Fruit fly (Drosophila melanogaster): ENCODE results near the gene CG42450.

The CG42450 gene

DNA sequence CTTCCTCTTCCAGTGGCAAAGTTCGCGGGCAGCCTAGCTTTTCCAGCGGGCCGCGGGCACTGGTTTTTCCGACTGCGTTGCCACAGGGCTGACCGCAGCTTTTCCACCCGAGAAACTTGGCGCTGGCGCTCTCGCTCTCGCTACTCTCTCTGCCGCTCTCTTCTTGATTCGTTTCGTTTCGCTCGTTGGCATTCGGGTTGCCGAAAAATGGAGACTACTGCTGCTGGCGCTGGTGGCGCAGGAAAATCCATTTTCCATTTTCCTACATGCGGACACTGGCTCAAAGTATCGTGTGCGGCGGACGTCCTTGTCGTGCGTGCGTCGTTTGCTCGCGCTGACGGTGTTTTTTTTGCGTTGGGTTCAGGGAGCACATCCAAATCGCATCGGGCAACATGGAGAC lies at the start of gene CG42450 (continued):
- no peak for TF ChIP-seq Vsx1 (GFP tag; optimal IDR thresholded peaks at IDR 0.05)
- TF ChIP-seq ato (GFP tag; IDR thresholded peaks at IDR 0.05; ENCODE audit: partially characterized antibody), result no peak
- TF ChIP-seq CG4617 (GFP tag; optimal IDR thresholded peaks at IDR 0.05; ENCODE audit: borderline replicate concordance), result no peak
- TF ChIP-seq Mad (GFP tag; optimal IDR thresholded peaks at IDR 0.05), result no peak
- no peak for TF ChIP-seq HLHmδ (GFP tag; optimal IDR thresholded peaks at IDR 0.05)
- no peak for TF ChIP-seq Side (GFP tag; optimal IDR thresholded peaks at IDR 0.05)
- TF ChIP-seq HLH3B (GFP tag; IDR thresholded peaks at IDR 0.05), result no peak
- no peak for TF ChIP-seq CG10147 (GFP tag; optimal IDR thresholded peaks at IDR 0.05)
- TF ChIP-seq ase (GFP tag; IDR thresholded peaks at IDR 0.05), result no peak
- no peak for TF ChIP-seq dmrt11E (tag; optimal IDR thresholded peaks at IDR 0.05)
- no peak for TF ChIP-seq bigmax (GFP tag; optimal IDR thresholded peaks at IDR 0.05)
- no peak for TF ChIP-seq sqz (GFP tag; optimal IDR thresholded peaks at IDR 0.05)
- no peak for TF ChIP-seq dm (GFP tag; optimal IDR thresholded peaks at IDR 0.05)
- no peak for TF ChIP-seq Fer3 (tag; optimal IDR thresholded peaks at IDR 0.05)
- peak; percentile 47 for TF ChIP-seq unc-4 (GFP tag; IDR thresholded peaks at IDR 0.05; ENCODE audit: partially characterized antibody)
- peak; percentile 6 for TF ChIP-seq CG17385 (GFP tag; optimal IDR thresholded peaks at IDR 0.05)
- TF ChIP-seq Ravus (GFP tag; IDR thresholded peaks at IDR 0.05), result no peak
- TF ChIP-seq CG43689 (GFP tag; IDR thresholded peaks at IDR 0.05), result no peak
- no peak for TF ChIP-seq jing (GFP tag; optimal IDR thresholded peaks at IDR 0.05)
- no peak for TF ChIP-seq ind (GFP tag; optimal IDR thresholded peaks at IDR 0.05)
- TF ChIP-seq Aef1 (GFP tag; IDR thresholded peaks at IDR 0.05), result no peak
- TF ChIP-seq chm (GFP tag; IDR thresholded peaks at IDR 0.05), result no peak

DNA sequence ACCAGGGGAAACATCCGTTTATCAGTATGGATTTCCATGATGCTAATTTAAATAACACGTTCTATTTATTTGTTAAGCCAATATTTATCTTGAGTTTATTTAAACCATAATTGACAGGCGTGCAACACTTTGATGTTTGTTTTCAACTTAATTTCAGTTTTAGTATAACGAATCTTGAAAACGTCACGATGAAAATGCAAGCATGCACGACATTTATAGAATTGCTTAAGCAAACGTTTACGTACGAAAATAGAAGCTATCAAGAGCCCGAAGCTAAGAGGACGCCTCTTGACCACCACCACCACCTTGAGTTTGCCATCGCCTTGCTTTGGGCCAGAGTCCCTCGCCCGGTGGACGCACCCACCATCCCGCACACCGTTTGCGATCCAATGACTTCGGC lies 41.7 kb upstream of the CG42450 start:
- TF ChIP-seq Hr78 (GFP tag; optimal IDR thresholded peaks at IDR 0.05) (no peak), CG2199 (GFP tag; IDR thresholded peaks at IDR 0.05) (peak; percentile 99), pan (optimal IDR thresholded peaks at IDR 0.05) (no peak), pan (GFP tag; optimal IDR thresholded peaks at IDR 0.05 in 1 of 2, IDR thresholded peaks at IDR 0.05 in 1 of 2) (no peak)

DNA sequence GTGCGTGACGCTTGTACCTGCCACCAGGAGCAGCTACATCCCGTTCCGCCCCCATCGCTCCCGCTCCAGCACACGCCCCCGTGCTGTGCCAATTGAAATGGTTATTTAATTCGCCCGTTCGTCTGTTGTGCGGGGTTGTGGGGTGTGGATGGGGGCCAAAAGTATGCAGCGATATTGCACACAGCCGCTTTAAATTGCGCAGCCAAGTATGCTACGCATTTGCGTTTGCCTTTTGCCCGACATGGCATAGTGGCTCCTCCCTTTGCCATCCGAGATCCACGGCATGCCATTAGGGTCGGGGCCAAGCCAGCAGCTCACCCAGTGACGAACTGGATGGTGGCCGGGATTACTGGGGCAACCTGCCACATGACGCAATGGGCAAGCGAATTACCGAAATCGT lies 41.1 kb upstream of the CG42450 start:
- no peak for TF ChIP-seq Myb (GFP tag; optimal IDR thresholded peaks at IDR 0.05)
- TF ChIP-seq CTCF (GFP tag; optimal IDR thresholded peaks at IDR 0.05), result peak; percentile 44
- no peak for TF ChIP-seq Dfd (GFP tag; optimal IDR thresholded peaks at IDR 0.05)
- TF ChIP-seq jigr1 (GFP tag; IDR thresholded peaks at IDR 0.05), result no peak
- no peak for TF ChIP-seq Lpt (GFP tag; optimal IDR thresholded peaks at IDR 0.05)
- no peak for TF ChIP-seq Sin3A (optimal IDR thresholded peaks at IDR 0.05)
- no peak for TF ChIP-seq CG8290 (GFP tag; optimal IDR thresholded peaks at IDR 0.05)
- TF ChIP-seq CG8290 (tag; optimal IDR thresholded peaks at IDR 0.05), result peak in 1 of 2 experiments; percentile 37
- no peak for TF ChIP-seq exex (tag; optimal IDR thresholded peaks at IDR 0.05)
- TF ChIP-seq CG6689 (GFP tag; IDR thresholded peaks at IDR 0.05), result no peak
- no peak for TF ChIP-seq Hr78 (GFP tag; optimal IDR thresholded peaks at IDR 0.05)
- no peak for TF ChIP-seq HLH3B (GFP tag; IDR thresholded peaks at IDR 0.05)
- 0 out of 2 replicates have a peak, but pooled peaks have one; percentile 15 for TF ChIP-seq slbo (GFP tag; IDR thresholded peaks at IDR 0.05)
- TF ChIP-seq CG2199 (GFP tag; IDR thresholded peaks at IDR 0.05), result peak; percentile 86
- no peak for TF ChIP-seq NC2α (GFP tag; optimal IDR thresholded peaks at IDR 0.05)
- no peak for TF ChIP-seq lmd (GFP tag; IDR thresholded peaks at IDR 0.05)
- no peak for TF ChIP-seq Bdp1 (GFP tag; optimal IDR thresholded peaks at IDR 0.05)
- no peak for TF ChIP-seq CG17385 (GFP tag; optimal IDR thresholded peaks at IDR 0.05)
- no peak for TF ChIP-seq CG10654 (GFP tag; optimal IDR thresholded peaks at IDR 0.05)
- no peak for TF ChIP-seq CG1529 (GFP tag; optimal IDR thresholded peaks at IDR 0.05)
- TF ChIP-seq Mes4 (GFP tag; optimal IDR thresholded peaks at IDR 0.05), result no peak
- TF ChIP-seq stc (GFP tag; IDR thresholded peaks at IDR 0.05), result no peak
- no peak for TF ChIP-seq E2f2 (GFP tag; IDR thresholded peaks at IDR 0.05)
- TF ChIP-seq CG4424 (GFP tag; optimal IDR thresholded peaks at IDR 0.05), result no peak
- TF ChIP-seq CG4617 (GFP tag; optimal IDR thresholded peaks at IDR 0.05; ENCODE audit: borderline replicate concordance), result no peak
- TF ChIP-seq H2.0 (GFP tag; IDR thresholded peaks at IDR 0.05), result no peak
- TF ChIP-seq vfl (GFP tag; optimal IDR thresholded peaks at IDR 0.05), result no peak
- no peak for TF ChIP-seq tna (GFP tag; IDR thresholded peaks at IDR 0.05; ENCODE audit: partially characterized antibody)
- TF ChIP-seq CoRest (tag; optimal IDR thresholded peaks at IDR 0.05), result no peak
- TF ChIP-seq Dip3 (GFP tag; optimal IDR thresholded peaks at IDR 0.05), result no peak
- TF ChIP-seq CkIIα-i1 (GFP tag; IDR thresholded peaks at IDR 0.05), result no peak
